Worm (Caenorhabditis elegans) whole organism, L4 larva: ENCODE measurements around the gene tag-280.

ENCODE experiments used
- D1046.2 ChIP-seq: fragments of 200-800 bp; sonication (Bioruptor generic); IDR thresholded peaks from 2 replicates; pipeline ENCODE4 v1.3.6; 2022; ENCODE audit warnings: missing genetic modification characterization, missing compliant biosample characterization
- F44E2.7 ChIP-seq: fragments of 200-800 bp; sonication (Bioruptor generic); IDR thresholded peaks from 2 replicates; pipeline ENCODE4 v2.1.2; 2022; ENCODE audit warnings: missing genetic modification characterization, missing compliant biosample characterization
- F49E8.2 ChIP-seq: sonication (generic microtip); optimal IDR thresholded peaks from 2 replicates; lab custom pipeline; 2016; ENCODE audit warnings: missing compliant biosample characterization, mild to moderate bottlenecking, missing genetic modification characterization, borderline replicate concordance
- R02D3.7 ChIP-seq: fragments of 150-350 bp; sonication (generic microtip); optimal IDR thresholded peaks from 3 replicates; lab custom pipeline; 2014; ENCODE audit warnings: missing biosample characterization, missing genetic modification characterization
- Y105C5A.15 ChIP-seq: fragments of 200-800 bp; sonication (Bioruptor generic); IDR thresholded peaks from 2 replicates; pipeline ENCODE4 v1.3.6; 2022; ENCODE audit warnings: missing genetic modification characterization, missing compliant biosample characterization
- Y48G9A.11 ChIP-seq: fragments of 200-800 bp; sonication (Bioruptor generic); IDR thresholded peaks from 2 replicates; pipeline ENCODE4 v1.3.6; 2022; ENCODE audit warnings: missing genetic modification reagents, missing genetic modification characterization, missing compliant biosample characterization
- ZK546.5 ChIP-seq, 2 experiments: sonication (generic microtip); optimal IDR thresholded peaks; 2 replicates each; lab custom pipeline; 2017; ENCODE audit warnings: missing biosample characterization in 2 of 2, missing genetic modification characterization in 2 of 2
- aha-1 ChIP-seq: fragments of 150-350 bp; peaks from one replicate; lab custom pipeline; 2014; ENCODE audit warnings: missing biosample characterization, missing genetic modification characterization
- ceh-28 ChIP-seq: fragments of 150-350 bp; optimal IDR thresholded peaks from 2 replicates; lab custom pipeline; 2014; ENCODE audit warnings: missing biosample characterization, missing genetic modification reagents, missing genetic modification characterization
- ceh-44 ChIP-seq: fragments of 200-800 bp; sonication (Bioruptor generic); IDR thresholded peaks from 2 replicates; pipeline ENCODE4 v1.3.6; 2022; ENCODE audit warnings: missing genetic modification reagents, missing genetic modification characterization, missing compliant biosample characterization
- ces-1 ChIP-seq: fragments of 150-350 bp; sonication (generic microtip); optimal IDR thresholded peaks from 4 replicates; lab custom pipeline; 2014; ENCODE audit warnings: missing biosample characterization, missing genetic modification reagents, missing genetic modification characterization
- ctbp-1 ChIP-seq: fragments of 200-800 bp; sonication (Bioruptor generic); IDR thresholded peaks from 2 replicates; pipeline ENCODE4 v1.3.6; 2022; ENCODE audit warnings: missing genetic modification reagents, missing genetic modification characterization, missing compliant biosample characterization
- daf-12 ChIP-seq: fragments of 150-350 bp; optimal IDR thresholded peaks from 2 replicates; lab custom pipeline; 2014; ENCODE audit warnings: missing biosample characterization, missing genetic modification reagents, missing genetic modification characterization
- dmd-9 ChIP-seq: fragments of 200-800 bp; sonication (Bioruptor generic); IDR thresholded peaks from 2 replicates; pipeline ENCODE4 v1.3.6; 2022; ENCODE audit warnings: missing genetic modification reagents, missing genetic modification characterization, missing compliant biosample characterization
- dpl-1 ChIP-seq: fragments of 150-350 bp; optimal IDR thresholded peaks from 2 replicates; lab custom pipeline; 2014; ENCODE audit warnings: missing biosample characterization, missing genetic modification reagents, missing genetic modification characterization
- dve-1 ChIP-seq: sonication (generic microtip); optimal IDR thresholded peaks from 2 replicates; lab custom pipeline; 2017; ENCODE audit warnings: antibody characterized with exemption, mild to moderate bottlenecking, missing genetic modification characterization, missing compliant biosample characterization; ENCODE audit not compliant: insufficient read depth
- egl-27 ChIP-seq: sonication (generic microtip); optimal IDR thresholded peaks from 3 replicates; lab custom pipeline; 2017; ENCODE audit warnings: missing biosample characterization, missing genetic modification reagents, missing genetic modification characterization
- fkh-10 ChIP-seq: fragments of 150-350 bp; optimal IDR thresholded peaks from 2 replicates; lab custom pipeline; 2014; ENCODE audit warnings: missing biosample characterization, missing genetic modification reagents, missing genetic modification characterization
- hif-1 ChIP-seq, 2 experiments: sonication (generic microtip); optimal IDR thresholded peaks; 2 replicates each; lab custom pipeline; 2016 to 2017; ENCODE audit warnings: missing compliant biosample characterization in 2 of 2, missing genetic modification characterization in 2 of 2, missing genetic modification reagents in 2 of 2, missing genotype in 2 of 2, mild to moderate bottlenecking in 1 of 2
- hmg-1.1 ChIP-seq: fragments of 200-800 bp; sonication (Bioruptor generic); IDR thresholded peaks from 2 replicates; pipeline ENCODE4 v1.3.6; 2022; ENCODE audit warnings: missing genetic modification reagents, missing genetic modification characterization, missing compliant biosample characterization
- lim-7 ChIP-seq: fragments of 200-800 bp; sonication (Bioruptor generic); IDR thresholded peaks from 2 replicates; pipeline ENCODE4 v1.3.6; 2022; ENCODE audit warnings: missing genetic modification characterization, missing compliant biosample characterization
- lin-13 ChIP-seq: fragments of 150-350 bp; optimal IDR thresholded peaks from 2 replicates; lab custom pipeline; 2014; ENCODE audit warnings: missing biosample characterization, missing genetic modification reagents, missing genetic modification characterization
- lin-15B ChIP-seq: fragments of 150-350 bp; sonication (generic microtip); optimal IDR thresholded peaks from 3 replicates; lab custom pipeline; 2014; ENCODE audit warnings: missing biosample characterization, missing genetic modification characterization
- lin-38 ChIP-seq: fragments of 200-800 bp; sonication (Bioruptor generic); IDR thresholded peaks from 2 replicates; pipeline ENCODE4 v1.3.6; 2022; ENCODE audit warnings: missing genetic modification reagents, missing genetic modification characterization, missing compliant biosample characterization
- lsy-2 ChIP-seq, 2 experiments: fragments of 150-350 bp in 1 of 2; sonication (generic microtip) in 1 of 2; optimal IDR thresholded peaks; 2 replicates each; lab custom pipeline; 2014 to 2017; ENCODE audit warnings: missing biosample characterization in 2 of 2, missing genetic modification characterization in 2 of 2
- madf-9 ChIP-seq: fragments of 200-800 bp; sonication (Bioruptor generic); conservative IDR thresholded peaks from 2 replicates; pipeline ENCODE4 v1.3.6; 2022; ENCODE audit warnings: missing genetic modification reagents, missing genetic modification characterization, missing compliant biosample characterization
- mdl-1 ChIP-seq, 2 experiments: fragments of 150-350 bp in 1 of 2; sonication (generic microtip) in 1 of 2; optimal IDR thresholded peaks; 2 replicates each; lab custom pipeline; 2014 to 2017; ENCODE audit warnings: missing biosample characterization in 2 of 2, missing genetic modification characterization in 2 of 2
- mes-2 ChIP-seq: sonication (generic microtip); optimal IDR thresholded peaks from 2 replicates; lab custom pipeline; 2016; ENCODE audit warnings: missing genotype, mild to moderate bottlenecking, missing genetic modification characterization, missing compliant biosample characterization; ENCODE audit not compliant: poor library complexity, severe bottlenecking
- mxl-2 ChIP-seq: fragments of 200-800 bp; sonication (Bioruptor generic); conservative IDR thresholded peaks from 2 replicates; pipeline ENCODE4 v1.3.6; 2022; ENCODE audit warnings: missing genetic modification reagents, missing genetic modification characterization, missing compliant biosample characterization
- nhr-10 ChIP-seq: fragments of 150-350 bp; optimal IDR thresholded peaks from 2 replicates; lab custom pipeline; 2014; ENCODE audit warnings: missing biosample characterization, missing genetic modification characterization
- nhr-11 ChIP-seq: fragments of 150-350 bp; optimal IDR thresholded peaks from 2 replicates; lab custom pipeline; 2014; ENCODE audit warnings: missing biosample characterization, missing genetic modification characterization
- nhr-237 ChIP-seq: sonication (generic microtip); optimal IDR thresholded peaks from 2 replicates; lab custom pipeline; 2017; ENCODE audit warnings: missing biosample characterization, missing genetic modification characterization
- nhr-28 ChIP-seq: fragments of 150-350 bp; optimal IDR thresholded peaks from 2 replicates; lab custom pipeline; 2014; ENCODE audit warnings: missing biosample characterization, missing genetic modification characterization
- php-3 ChIP-seq: fragments of 200-800 bp; sonication (Bioruptor generic); IDR thresholded peaks from 2 replicates; pipeline ENCODE4 v1.3.6; 2022; ENCODE audit warnings: missing genetic modification reagents, missing genetic modification characterization, missing compliant biosample characterization
- saeg-2 ChIP-seq: fragments of 200-800 bp; sonication (Bioruptor generic); IDR thresholded peaks from 2 replicates; pipeline ENCODE4 v1.3.6; 2022; ENCODE audit warnings: missing genetic modification reagents, missing genetic modification characterization, missing compliant biosample characterization
- skn-1 ChIP-seq: fragments of 150-350 bp; optimal IDR thresholded peaks from 2 replicates; lab custom pipeline; 2014; ENCODE audit warnings: missing biosample characterization, missing genetic modification characterization
- snpc-4 ChIP-seq: fragments of 150-350 bp; optimal IDR thresholded peaks from 2 replicates; lab custom pipeline; 2014; ENCODE audit warnings: missing biosample characterization, missing genetic modification characterization
- spr-1 ChIP-seq: sonication (generic microtip); optimal IDR thresholded peaks from 2 replicates; lab custom pipeline; 2016; ENCODE audit warnings: mild to moderate bottlenecking, missing genetic modification characterization, missing compliant biosample characterization
- tag-97 ChIP-seq: fragments of 200-800 bp; sonication (Bioruptor generic); IDR thresholded peaks from 2 replicates; pipeline ENCODE4 v1.3.6; 2022; ENCODE audit warnings: missing genetic modification characterization, missing compliant biosample characterization
- tra-1 ChIP-seq: fragments of 200-800 bp; sonication (Bioruptor generic); IDR thresholded peaks from 2 replicates; pipeline ENCODE4 v1.3.6; 2022; ENCODE audit warnings: missing genetic modification reagents, missing genetic modification characterization, missing compliant biosample characterization
- vab-7 ChIP-seq: fragments of 200-800 bp; sonication (Bioruptor generic); IDR thresholded peaks from 2 replicates; pipeline ENCODE4 v1.3.6; 2022; ENCODE audit warnings: missing genetic modification reagents, missing genetic modification characterization, missing compliant biosample characterization
- zag-1 ChIP-seq: fragments of 150-350 bp; optimal IDR thresholded peaks from 2 replicates; lab custom pipeline; 2014; ENCODE audit warnings: missing biosample characterization, missing genetic modification characterization
- zfp-3 ChIP-seq: fragments of 200-800 bp; sonication (Bioruptor generic); conservative IDR thresholded peaks from 2 replicates; pipeline ENCODE4 v1.3.6; 2022; ENCODE audit warnings: missing genetic modification reagents, missing genetic modification characterization, missing compliant biosample characterization
- zip-11 ChIP-seq: fragments of 200-800 bp; sonication (Bioruptor generic); IDR thresholded peaks from 2 replicates; pipeline ENCODE4 v1.3.6; 2022; ENCODE audit warnings: missing genetic modification characterization, missing compliant biosample characterization
- zip-2 ChIP-seq: fragments of 150-350 bp; optimal IDR thresholded peaks from 2 replicates; lab custom pipeline; 2014; ENCODE audit warnings: missing biosample characterization, missing genetic modification characterization
- ztf-7 ChIP-seq: fragments of 150-350 bp; optimal IDR thresholded peaks from 2 replicates; lab custom pipeline; 2014; ENCODE audit warnings: missing biosample characterization, missing genetic modification characterization

tag-280 gene

ce11 chrII:12499969-12500368, 39.5 kb downstream of the tag-280 start:
- TF ChIP-seq madf-9 (no peak), ceh-44 (GFP tag; lab: Robert Waterston, UW) (no peak), lim-7 (no peak), ctbp-1 (GFP tag; lab: Robert Waterston, UW) (0 out of 2 replicates have a peak, but pooled peaks have one; percentile 35), fkh-10 (GFP tag; lab: Kevin White, UChicago) (peak; percentile 29), ces-1 (peak; percentile 65), tag-97 (no peak), hif-1 (tag; optimal IDR thresholded peaks at IDR 0.05; lab: Kevin White, UChicago) (peak in 1 of 2 experiments; percentile 37)

- TF ChIP-seq lsy-2 (tag; optimal IDR thresholded peaks at IDR 0.05; lab: Kevin White, UChicago) (no peak), dve-1 (tag; lab: Kevin White, UChicago) (no peak), zip-2 (tag; lab: Kevin White, UChicago) (no peak), dpl-1 (GFP tag; lab: Kevin White, UChicago) (no peak), ceh-44 (GFP tag; lab: Robert Waterston, UW) (no peak), Y48G9A.11 (GFP tag; lab: Robert Waterston, UW) (no peak), lin-38 (GFP tag; lab: Robert Waterston, UW) (no peak), egl-27 (tag; lab: Kevin White, UChicago) (no peak), saeg-2 (GFP tag; lab: Robert Waterston, UW) (no peak), ceh-28 (no peak), zag-1 (no peak), F49E8.2 (tag; lab: Kevin White, UChicago) (no peak), Y105C5A.15 (no peak), madf-9 (no peak), nhr-28 (no peak), nhr-10 (tag; lab: Kevin White, UChicago) (no peak), nhr-237 (no peak), dmd-9 (GFP tag; lab: Robert Waterston, UW) (no peak)
- TF ChIP-seq, all 104 proteins: peak for 0
Observed at ce11 chrII:12502784-12503183, 42.3 kb downstream of the tag-280 start, which contains the start of gene ador-1. ador-1 (minus strand) TSS chrII:12502884.

- TF ChIP-seq zip-11: no peak
- no peak for TF ChIP-seq ZK546.5 (tag; optimal IDR thresholded peaks at IDR 0.05; lab: Kevin White, UChicago)
- peak; percentile 64 for TF ChIP-seq aha-1 (tag; lab: Kevin White, UChicago)
- no peak for TF ChIP-seq F44E2.7 (GFP tag; lab: Robert Waterston, UW)
- TF ChIP-seq R02D3.7: no peak
- no peak for TF ChIP-seq dpl-1 (GFP tag; lab: Kevin White, UChicago)
- TF ChIP-seq dmd-9 (GFP tag; lab: Robert Waterston, UW): no peak
- TF ChIP-seq mxl-2 (GFP tag; lab: Robert Waterston, UW): no peak
Observed at ce11 chrII:12506511-12506910, 46.1 kb downstream of the tag-280 start.

ce11 chrII:12507038-12507437, 46.6 kb downstream of the tag-280 start, which contains the start of gene srh-68:
srh-68 (plus strand) TSS chrII:12507338.
- TF ChIP-seq hmg-1.1 (GFP tag; lab: Robert Waterston, UW): no peak
- TF ChIP-seq hif-1 (tag; optimal IDR thresholded peaks at IDR 0.05; lab: Kevin White, UChicago): no peak
- TF ChIP-seq lin-13: no peak
- TF ChIP-seq spr-1 (tag; lab: Kevin White, UChicago): no peak
- TF ChIP-seq nhr-10 (tag; lab: Kevin White, UChicago): no peak
- TF ChIP-seq nhr-11: no peak
- no peak for TF ChIP-seq php-3
- no peak for TF ChIP-seq lsy-2 (tag; optimal IDR thresholded peaks at IDR 0.05; lab: Kevin White, UChicago)

- TF ChIP-seq lin-15B (tag; lab: Kevin White, UChicago) (no peak), ztf-7 (tag; lab: Kevin White, UChicago) (no peak), tra-1 (GFP tag; lab: Robert Waterston, UW) (no peak), skn-1 (tag; lab: Kevin White, UChicago) (no peak), D1046.2 (GFP tag; lab: Robert Waterston, UW) (no peak), nhr-11 (no peak), nhr-10 (tag; lab: Kevin White, UChicago) (no peak), mes-2 (tag; lab: Kevin White, UChicago) (no peak), mdl-1 (tag; optimal IDR thresholded peaks at IDR 0.05; lab: Kevin White, UChicago) (no peak), nhr-28 (no peak), hmg-1.1 (GFP tag; lab: Robert Waterston, UW) (no peak), zfp-3 (no peak), vab-7 (GFP tag; lab: Robert Waterston, UW) (no peak), daf-12 (tag; lab: Kevin White, UChicago) (no peak), snpc-4 (tag; lab: Kevin White, UChicago) (no peak), lsy-2 (tag; optimal IDR thresholded peaks at IDR 0.05; lab: Kevin White, UChicago) (no peak)
Observed at ce11 chrII:12508650-12509049, 48.2 kb downstream of the tag-280 start, which contains the start of gene srh-67. srh-67 (plus strand) TSS chrII:12508950.
